Worm (Caenorhabditis elegans) whole organism, L4 larva: ENCODE results near the gene srx-85.

Source experiments
- ZK546.5 ChIP-seq, 2 experiments: sonication (generic microtip); optimal IDR thresholded peaks; 2 replicates each; lab custom pipeline; 2017; ENCODE audit warnings: missing biosample characterization in 2 of 2, missing genetic modification characterization in 2 of 2
- attf-4 ChIP-seq: sonication (generic microtip); optimal IDR thresholded peaks from 3 replicates; lab custom pipeline; 2017; ENCODE audit warnings: missing biosample characterization, missing genetic modification characterization
- ceh-82 ChIP-seq: sonication (generic microtip); optimal IDR thresholded peaks from 2 replicates; lab custom pipeline; 2017; ENCODE audit warnings: missing biosample characterization, missing genetic modification characterization
- fkh-10 ChIP-seq: fragments of 150-350 bp; optimal IDR thresholded peaks from 2 replicates; lab custom pipeline; 2014; ENCODE audit warnings: missing biosample characterization, missing genetic modification reagents, missing genetic modification characterization
- fos-1 ChIP-seq: fragments of 150-350 bp; optimal IDR thresholded peaks from 2 replicates; lab custom pipeline; 2014; ENCODE audit warnings: missing biosample characterization, missing genetic modification characterization
- hlh-30 ChIP-seq: sonication (generic microtip); optimal IDR thresholded peaks from 2 replicates; lab custom pipeline; 2017; ENCODE audit warnings: antibody characterized with exemption, mild to moderate bottlenecking, missing genetic modification characterization, missing compliant biosample characterization; ENCODE audit not compliant: insufficient read depth
- nhr-10 ChIP-seq: fragments of 150-350 bp; optimal IDR thresholded peaks from 2 replicates; lab custom pipeline; 2014; ENCODE audit warnings: missing biosample characterization, missing genetic modification characterization
- nhr-237 ChIP-seq: sonication (generic microtip); optimal IDR thresholded peaks from 2 replicates; lab custom pipeline; 2017; ENCODE audit warnings: missing biosample characterization, missing genetic modification characterization

DNA sequence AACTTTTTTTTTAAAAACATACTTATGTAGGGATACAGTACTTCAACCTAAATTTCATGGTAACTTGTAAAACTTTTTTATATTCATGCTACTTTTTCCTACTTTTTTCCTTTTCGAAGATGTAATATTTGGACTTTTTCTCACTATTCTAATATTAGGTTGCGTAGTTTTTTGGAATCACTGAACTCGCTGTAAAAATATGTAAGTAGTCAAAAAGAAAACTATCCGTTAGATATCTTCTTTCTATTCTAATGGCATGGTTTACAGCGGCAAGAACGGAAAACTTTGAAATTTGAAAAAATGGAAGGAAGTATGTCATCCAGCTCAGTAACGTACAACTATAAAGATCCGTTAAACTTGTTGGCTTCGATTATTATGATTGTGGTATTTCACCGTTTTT, 37.0 kb downstream of the srx-85 start, which contains the start of gene srx-82:
- no peak for TF ChIP-seq ceh-82
- no peak for TF ChIP-seq ZK546.5 (tag; optimal IDR thresholded peaks at IDR 0.05; lab: Kevin White, UChicago)
- TF ChIP-seq hlh-30 (tag; lab: Kevin White, UChicago) = no peak
- no peak for TF ChIP-seq attf-4 (tag; lab: Kevin White, UChicago)
- TF ChIP-seq nhr-10 (tag; lab: Kevin White, UChicago) = no peak
- no peak for TF ChIP-seq fos-1 (tag; lab: Kevin White, UChicago)
- no peak for TF ChIP-seq fkh-10 (GFP tag; lab: Kevin White, UChicago)
- TF ChIP-seq nhr-237 = no peak
